Fruit fly (Drosophila melanogaster): ENCODE results near the gene CG13445.

Gene CG13445

DNA sequence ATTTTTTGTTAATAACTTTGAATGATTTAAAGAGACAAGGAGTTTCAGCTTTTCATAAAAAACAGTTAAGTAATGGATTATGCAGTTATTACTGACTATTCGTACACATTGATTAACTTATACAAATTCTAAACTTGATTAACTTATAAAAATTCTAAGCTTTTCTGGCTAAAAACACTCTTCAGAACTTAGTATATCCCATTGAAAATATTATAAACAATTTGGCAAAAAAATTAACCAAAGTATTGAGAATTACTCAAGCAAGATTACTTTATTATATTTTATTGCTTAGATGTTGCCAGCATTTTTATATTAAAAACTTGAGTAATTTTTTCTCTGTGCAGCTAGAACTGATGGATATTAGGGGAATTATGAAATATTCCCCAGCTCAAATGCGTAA is 31.9 kb upstream of the CG13445 start (continued):
- TF ChIP-seq CG6654 (GFP tag; optimal IDR thresholded peaks at IDR 0.05), result no peak
- no peak for TF ChIP-seq Ptx1 (GFP tag; IDR thresholded peaks at IDR 0.05)
- TF ChIP-seq nerfin-2 (GFP tag; IDR thresholded peaks at IDR 0.05; ENCODE audit: partially characterized antibody), result no peak
- no peak for TF ChIP-seq ro (GFP tag; IDR thresholded peaks at IDR 0.05)
- no peak for TF ChIP-seq CG9876 (GFP tag; optimal IDR thresholded peaks at IDR 0.05)
- TF ChIP-seq CG3726 (GFP tag; IDR thresholded peaks at IDR 0.05), result no peak
- peak; percentile 28 for TF ChIP-seq nmo (GFP tag; optimal IDR thresholded peaks at IDR 0.05)
- TF ChIP-seq tio (GFP tag; optimal IDR thresholded peaks at IDR 0.05), result no peak
- peak; percentile 61 for TF ChIP-seq CG14710 (tag; optimal IDR thresholded peaks at IDR 0.05)
- no peak for TF ChIP-seq dm (GFP tag; optimal IDR thresholded peaks at IDR 0.05)
- TF ChIP-seq CG10267 (tag; optimal IDR thresholded peaks at IDR 0.05), result peak; percentile 30
- TF ChIP-seq lola (GFP tag; optimal IDR thresholded peaks at IDR 0.05), result peak in 1 of 3 experiments; percentile 73
- no peak for TF ChIP-seq kay (GFP tag; optimal IDR thresholded peaks at IDR 0.05)
- no peak for TF ChIP-seq fd64A (GFP tag; optimal IDR thresholded peaks at IDR 0.05)
- no peak for TF ChIP-seq CG3847 (GFP tag; IDR thresholded peaks at IDR 0.05)
- TF ChIP-seq danr (GFP tag; IDR thresholded peaks at IDR 0.05), result no peak
- TF ChIP-seq crp (GFP tag; optimal IDR thresholded peaks at IDR 0.05), result no peak
- no peak for TF ChIP-seq pb (GFP tag; optimal IDR thresholded peaks at IDR 0.05)
- no peak for TF ChIP-seq pita (GFP tag; optimal IDR thresholded peaks at IDR 0.05)
- no peak for TF ChIP-seq Gug (GFP tag; IDR thresholded peaks at IDR 0.05)
- TF ChIP-seq Xbp1 (GFP tag; optimal IDR thresholded peaks at IDR 0.05), result no peak
- TF ChIP-seq tx (GFP tag; optimal IDR thresholded peaks at IDR 0.05), result no peak
- peak; percentile 8 for TF ChIP-seq grau (tag; optimal IDR thresholded peaks at IDR 0.05)
- no peak for TF ChIP-seq CG30020 (tag; optimal IDR thresholded peaks at IDR 0.05)
- TF ChIP-seq odd (GFP tag; optimal IDR thresholded peaks at IDR 0.05), result no peak
- no peak for TF ChIP-seq Ets65A (GFP tag)
- no peak for TF ChIP-seq CG10366 (GFP tag; IDR thresholded peaks at IDR 0.05)
- TF ChIP-seq fru (optimal IDR thresholded peaks at IDR 0.05), result no peak
- TF ChIP-seq toy (GFP tag; IDR thresholded peaks at IDR 0.05), result no peak
- no peak for TF ChIP-seq dysf (GFP tag; IDR thresholded peaks at IDR 0.05)
- no peak for TF ChIP-seq unc-4 (GFP tag; IDR thresholded peaks at IDR 0.05; ENCODE audit: partially characterized antibody)
- no peak for TF ChIP-seq Mad (GFP tag; optimal IDR thresholded peaks at IDR 0.05)
- TF ChIP-seq row (GFP tag; IDR thresholded peaks at IDR 0.05), result no peak
- TF ChIP-seq Sox100B (GFP tag; optimal IDR thresholded peaks at IDR 0.05), result peak; percentile 9
- no peak for TF ChIP-seq CTCF (GFP tag; optimal IDR thresholded peaks at IDR 0.05)
- peak; percentile 25 for TF ChIP-seq trem (tag; optimal IDR thresholded peaks at IDR 0.05)
- peak; percentile 41 for TF ChIP-seq CG7839 (tag; optimal IDR thresholded peaks at IDR 0.05)
- no peak for TF ChIP-seq CG2129 (GFP tag; IDR thresholded peaks at IDR 0.05; ENCODE audit: partially characterized antibody)
- TF ChIP-seq sens-2 (GFP tag; IDR thresholded peaks at IDR 0.05), result no peak
- TF ChIP-seq gem (tag; optimal IDR thresholded peaks at IDR 0.05), result peak; percentile 49
- no peak for TF ChIP-seq kni (GFP tag; optimal IDR thresholded peaks at IDR 0.05)
- TF ChIP-seq ac (GFP tag; optimal IDR thresholded peaks at IDR 0.05), result no peak
- peak; percentile 7 for TF ChIP-seq D19A (tag; optimal IDR thresholded peaks at IDR 0.05)
- no peak for TF ChIP-seq Meics (GFP tag; optimal IDR thresholded peaks at IDR 0.05)
- TF ChIP-seq CG15696 (tag; optimal IDR thresholded peaks at IDR 0.05), result peak; percentile 44
- TF ChIP-seq CG10543 (GFP tag; optimal IDR thresholded peaks at IDR 0.05), result no peak
- no peak for TF ChIP-seq Vsx1 (GFP tag; optimal IDR thresholded peaks at IDR 0.05)
- TF ChIP-seq ttk (GFP tag; IDR thresholded peaks at IDR 0.05), result no peak
- TF ChIP-seq CG7372 (GFP tag; IDR thresholded peaks at IDR 0.05), result no peak
- TF ChIP-seq dimm (GFP tag; IDR thresholded peaks at IDR 0.05), result no peak
- TF ChIP-seq Sox102F (GFP tag; optimal IDR thresholded peaks at IDR 0.05), result peak; percentile 23
- peak; percentile 69; the same call in 2 of the 3 replicates for TF ChIP-seq CG17361 (GFP tag; IDR thresholded peaks at IDR 0.05)
- TF ChIP-seq zen (tag; optimal IDR thresholded peaks at IDR 0.05), result no peak
